Worm (Caenorhabditis elegans) whole organism, midembryonic: Measurements from ENCODE around the gene T05A7.6.

ENCODE experiments used
- T22C8.4 ChIP-seq: fragments of 200-800 bp; sonication (Bioruptor generic); IDR thresholded peaks from 2 replicates; pipeline ENCODE4 v1.3.6; 2022; ENCODE audit warnings: missing genetic modification characterization, missing compliant biosample characterization
- cog-1 ChIP-seq: sonication (generic microtip); optimal IDR thresholded peaks from 2 replicates; lab custom pipeline; 2016; ENCODE audit warnings: missing genetic modification characterization, missing compliant biosample characterization
- flt-1 ChIP-seq: fragments of 200-800 bp; sonication (Bioruptor generic); IDR thresholded peaks from 2 replicates; pipeline ENCODE4 v1.3.6; 2022; ENCODE audit warnings: missing genetic modification characterization, missing compliant biosample characterization
- klf-2 ChIP-seq: fragments of 200-800 bp; sonication (Bioruptor generic); conservative IDR thresholded peaks from 2 replicates; pipeline ENCODE4 v1.3.6; 2022; ENCODE audit warnings: missing genetic modification reagents, missing genetic modification characterization, missing compliant biosample characterization
- med-1 ChIP-seq: sonication (generic microtip); optimal IDR thresholded peaks from 2 replicates; lab custom pipeline; 2017; ENCODE audit warnings: missing genetic modification characterization, mild to moderate bottlenecking, missing compliant biosample characterization, antibody characterized with exemption, missing genetic modification reagents; ENCODE audit not compliant: insufficient read depth
- ref-1 ChIP-seq: fragments of 200-800 bp; sonication (Bioruptor generic); conservative IDR thresholded peaks from 2 replicates; pipeline ENCODE4 v1.3.6; 2022; ENCODE audit warnings: missing genetic modification reagents, missing genetic modification characterization, missing compliant biosample characterization
- tab-1 ChIP-seq: fragments of 200-800 bp; sonication (Bioruptor generic); IDR thresholded peaks from 2 replicates; pipeline ENCODE4 v1.3.6; 2022; ENCODE audit warnings: missing genetic modification characterization, missing compliant biosample characterization
- ztf-23 ChIP-seq: fragments of 200-800 bp; sonication (Bioruptor generic); IDR thresholded peaks from 2 replicates; pipeline ENCODE4 v1.3.6; 2022; ENCODE audit warnings: missing genetic modification reagents, missing genetic modification characterization, missing compliant biosample characterization
- ztf-29 ChIP-seq: fragments of 200-800 bp; sonication (Bioruptor generic); IDR thresholded peaks from 2 replicates; pipeline ENCODE4 v1.3.6; 2022; ENCODE audit warnings: missing genetic modification reagents, missing genetic modification characterization, missing compliant biosample characterization

T05A7.6 gene

DNA sequence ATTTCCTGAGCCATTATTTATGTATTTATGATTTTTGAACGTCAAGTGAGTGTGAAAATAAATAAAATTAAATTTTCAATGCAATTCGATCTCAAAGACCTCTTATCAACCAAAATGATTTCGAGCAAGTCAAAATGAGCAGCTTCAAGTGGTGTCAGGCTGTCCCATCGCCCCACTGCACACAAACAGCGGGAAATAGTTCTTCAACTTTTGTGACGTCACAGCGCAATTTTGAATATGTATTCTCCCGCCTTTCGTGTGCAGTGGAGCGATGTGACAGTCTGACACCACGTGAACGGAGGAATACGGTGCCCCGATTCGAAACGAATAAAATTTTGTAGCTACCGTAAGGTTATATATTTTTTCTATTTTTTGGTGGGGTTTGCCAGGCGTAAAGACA is 2.1 kb upstream of the T05A7.6 start:
- TF ChIP-seq ref-1 (GFP tag; lab: Robert Waterston, UW) (no peak), med-1 (GFP tag; lab: Kevin White, UChicago) (no peak), ztf-29 (GFP tag; lab: Robert Waterston, UW) (no peak), cog-1 (tag; lab: Kevin White, UChicago) (no peak), T22C8.4 (GFP tag; lab: Robert Waterston, UW) (no peak), klf-2 (GFP tag; lab: Robert Waterston, UW) (no peak), tab-1 (GFP tag; lab: Robert Waterston, UW) (no peak), ztf-23 (GFP tag; lab: Robert Waterston, UW) (no peak), flt-1 (GFP tag; lab: Robert Waterston, UW) (no peak)

DNA sequence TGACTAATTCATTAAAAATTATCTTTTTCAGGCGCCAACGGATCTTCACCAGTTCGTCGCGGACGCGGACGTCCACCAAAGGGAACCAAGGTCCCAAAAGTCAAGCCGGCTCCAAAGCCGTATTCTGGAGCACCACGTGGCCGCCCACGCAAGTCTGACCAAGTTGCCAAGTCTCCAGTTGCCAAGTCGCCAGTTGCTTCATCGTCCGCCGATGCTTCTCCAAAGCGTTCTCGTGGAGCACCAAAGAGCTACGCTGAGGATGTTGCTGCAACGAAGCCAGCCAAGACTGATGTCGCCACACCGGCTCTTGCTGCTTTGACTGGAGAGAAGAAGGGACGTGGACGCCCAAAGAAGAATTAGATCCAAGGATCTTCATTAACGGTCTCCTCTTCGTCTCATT is 1.6 kb upstream of the T05A7.6 start:
- TF ChIP-seq klf-2 (GFP tag; lab: Robert Waterston, UW) = no peak

DNA sequence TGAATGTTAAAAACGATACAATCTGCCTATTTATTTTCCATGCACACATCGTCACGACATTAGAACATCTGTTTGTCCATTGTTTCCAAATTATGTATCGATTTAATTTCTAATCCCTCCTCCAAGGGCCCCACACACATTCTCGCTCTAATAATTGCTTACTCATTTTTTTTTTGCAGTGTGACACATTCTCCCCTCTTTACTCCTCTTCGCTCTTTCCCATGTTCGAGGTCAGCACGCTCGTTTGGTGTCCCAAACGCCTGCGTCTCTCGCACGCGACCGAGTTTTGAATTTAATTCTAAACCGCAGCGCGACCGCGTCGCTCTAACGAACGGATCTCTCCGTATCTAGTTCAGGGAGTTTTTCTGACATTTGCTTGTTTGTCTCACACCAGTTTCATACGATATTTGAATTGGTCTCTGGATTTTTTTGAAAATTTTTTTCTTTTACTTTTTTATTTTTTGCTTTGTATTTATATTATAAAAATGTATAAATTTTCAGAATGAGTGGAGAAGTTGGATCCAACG is 1.1 kb upstream of the T05A7.6 start, which contains the start of the genes clec-140 and hmg-11:
TSS of gene clec-140 (plus strand) at position 477 of the 527 bp plus-strand sequence.
TSS of gene hmg-11 (plus strand) at position 502 of the 527 bp plus-strand sequence.
- no peak for TF ChIP-seq ztf-29 (GFP tag; lab: Robert Waterston, UW)
- no peak for TF ChIP-seq ref-1 (GFP tag; lab: Robert Waterston, UW)
- TF ChIP-seq tab-1 (GFP tag; lab: Robert Waterston, UW) = no peak
- TF ChIP-seq klf-2 (GFP tag; lab: Robert Waterston, UW) = no peak
- no peak for TF ChIP-seq med-1 (GFP tag; lab: Kevin White, UChicago)
- 0 out of 2 replicates have a peak, but pooled peaks have one; percentile 52 for TF ChIP-seq ztf-23 (GFP tag; lab: Robert Waterston, UW)
- TF ChIP-seq T22C8.4 (GFP tag; lab: Robert Waterston, UW) = peak; percentile 52
- TF ChIP-seq flt-1 (GFP tag; lab: Robert Waterston, UW) = 0 out of 2 replicates have a peak, but pooled peaks have one; percentile 37
- peak; percentile 66 for TF ChIP-seq cog-1 (tag; lab: Kevin White, UChicago)

DNA sequence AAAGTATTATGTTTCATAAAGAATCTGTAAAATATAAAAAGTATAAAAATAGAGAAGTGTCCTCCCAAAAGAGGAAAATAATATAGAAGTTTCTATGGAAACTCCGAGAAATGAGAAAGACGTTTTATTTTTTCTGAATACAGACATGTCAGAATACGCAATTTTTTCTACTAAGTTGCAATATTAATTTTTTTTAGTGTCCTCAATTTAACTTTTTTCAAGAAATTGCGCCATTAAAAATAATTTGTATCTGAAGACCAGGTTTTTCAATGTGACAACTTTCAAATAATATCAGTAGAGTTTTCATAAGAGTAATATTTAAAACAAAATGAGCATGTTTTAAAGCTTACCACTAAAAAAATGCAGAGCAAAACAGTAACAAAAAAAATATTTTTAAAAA is 4.0 kb downstream of the T05A7.6 start, which contains the start of gene fut-5:
TSS of gene fut-5 (minus strand) at position 101 of the 400 bp plus-strand sequence.
- TF ChIP-seq flt-1 (GFP tag; lab: Robert Waterston, UW) (no peak), ztf-29 (GFP tag; lab: Robert Waterston, UW) (no peak), cog-1 (tag; lab: Kevin White, UChicago) (no peak), med-1 (GFP tag; lab: Kevin White, UChicago) (no peak), T22C8.4 (GFP tag; lab: Robert Waterston, UW) (no peak), ztf-23 (GFP tag; lab: Robert Waterston, UW) (no peak), ref-1 (GFP tag; lab: Robert Waterston, UW) (no peak), klf-2 (GFP tag; lab: Robert Waterston, UW) (no peak), tab-1 (GFP tag; lab: Robert Waterston, UW) (no peak)

DNA sequence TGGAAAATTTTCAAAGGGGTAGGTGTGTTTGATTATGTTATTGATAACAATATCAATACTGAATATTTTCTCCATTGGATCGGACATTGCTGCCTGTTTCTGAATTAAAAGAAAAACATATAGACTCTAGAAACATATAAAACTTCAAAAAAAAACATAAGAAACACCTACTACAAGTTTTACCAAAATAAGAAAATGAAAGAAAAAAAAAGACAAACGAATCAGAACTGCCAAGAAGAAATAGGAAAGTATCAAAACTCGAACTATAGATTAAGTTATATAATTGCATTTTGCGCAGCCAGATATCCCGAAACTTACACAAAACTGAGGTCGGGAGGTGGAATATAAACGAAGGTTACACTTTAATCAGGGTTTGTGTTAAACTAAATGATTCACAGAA is 6.2 kb downstream of the T05A7.6 start, which contains the start of gene T05A7.11:
TSS of gene T05A7.11 (minus strand) at position 101 of the 400 bp plus-strand sequence.
- TF ChIP-seq ztf-29 (GFP tag; lab: Robert Waterston, UW) = no peak
- TF ChIP-seq flt-1 (GFP tag; lab: Robert Waterston, UW) = no peak
- TF ChIP-seq cog-1 (tag; lab: Kevin White, UChicago) = no peak
- TF ChIP-seq ztf-23 (GFP tag; lab: Robert Waterston, UW) = no peak
- TF ChIP-seq med-1 (GFP tag; lab: Kevin White, UChicago) = no peak
- TF ChIP-seq klf-2 (GFP tag; lab: Robert Waterston, UW) = no peak
- no peak for TF ChIP-seq T22C8.4 (GFP tag; lab: Robert Waterston, UW)
- no peak for TF ChIP-seq ref-1 (GFP tag; lab: Robert Waterston, UW)
- TF ChIP-seq tab-1 (GFP tag; lab: Robert Waterston, UW) = no peak

DNA sequence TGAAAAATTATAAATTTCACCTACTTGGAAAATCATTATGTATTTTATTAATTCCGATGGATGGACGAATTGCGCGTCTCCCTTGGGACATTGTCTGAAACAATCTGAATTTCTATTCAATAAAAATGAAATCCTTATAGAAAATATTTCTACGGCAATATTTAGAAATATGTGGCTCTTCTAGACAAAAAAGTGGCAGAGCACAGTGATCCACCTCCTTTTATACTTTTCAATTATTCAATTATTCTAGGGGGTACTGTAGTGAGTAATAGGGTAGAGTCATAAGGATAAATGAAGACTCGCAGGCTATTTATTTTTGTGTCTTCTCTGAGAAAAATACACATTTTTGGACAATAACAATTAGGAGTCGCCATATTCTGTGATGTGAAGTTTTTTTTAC is 8.4 kb downstream of the T05A7.6 start, which contains the start of gene T05A7.12:
TSS of gene T05A7.12 (minus strand) at position 101 of the 400 bp plus-strand sequence.
- TF ChIP-seq cog-1 (tag; lab: Kevin White, UChicago) (no peak), tab-1 (GFP tag; lab: Robert Waterston, UW) (no peak), ztf-23 (GFP tag; lab: Robert Waterston, UW) (no peak), ref-1 (GFP tag; lab: Robert Waterston, UW) (no peak), med-1 (GFP tag; lab: Kevin White, UChicago) (no peak), flt-1 (GFP tag; lab: Robert Waterston, UW) (no peak), ztf-29 (GFP tag; lab: Robert Waterston, UW) (no peak), klf-2 (GFP tag; lab: Robert Waterston, UW) (no peak), T22C8.4 (GFP tag; lab: Robert Waterston, UW) (no peak)

DNA sequence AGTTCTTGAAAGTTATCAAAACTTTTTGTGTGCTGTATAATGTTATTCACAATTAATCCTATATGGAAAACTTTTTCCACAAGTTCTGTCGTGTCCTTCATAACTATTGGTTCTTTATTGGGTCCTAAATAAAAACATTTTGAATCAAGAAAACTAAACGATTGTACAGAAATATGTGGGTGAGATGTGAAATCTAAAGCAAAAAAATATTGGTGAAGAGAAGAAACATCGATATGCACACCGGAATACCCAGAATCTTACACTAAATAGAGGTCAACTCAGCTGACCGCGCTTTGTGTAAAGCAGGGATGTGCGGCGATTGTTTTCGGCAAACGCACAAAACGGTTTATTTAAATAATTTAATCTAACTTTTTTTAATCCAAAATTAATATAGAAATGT is 10.3 kb downstream of the T05A7.6 start, which contains the start of gene T05A7.13:
TSS of gene T05A7.13 (minus strand) at position 101 of the 400 bp plus-strand sequence.
- TF ChIP-seq ztf-29 (GFP tag; lab: Robert Waterston, UW) = no peak
- TF ChIP-seq ref-1 (GFP tag; lab: Robert Waterston, UW) = no peak
- TF ChIP-seq flt-1 (GFP tag; lab: Robert Waterston, UW) = no peak
- no peak for TF ChIP-seq T22C8.4 (GFP tag; lab: Robert Waterston, UW)
- TF ChIP-seq med-1 (GFP tag; lab: Kevin White, UChicago) = no peak
- no peak for TF ChIP-seq klf-2 (GFP tag; lab: Robert Waterston, UW)

DNA sequence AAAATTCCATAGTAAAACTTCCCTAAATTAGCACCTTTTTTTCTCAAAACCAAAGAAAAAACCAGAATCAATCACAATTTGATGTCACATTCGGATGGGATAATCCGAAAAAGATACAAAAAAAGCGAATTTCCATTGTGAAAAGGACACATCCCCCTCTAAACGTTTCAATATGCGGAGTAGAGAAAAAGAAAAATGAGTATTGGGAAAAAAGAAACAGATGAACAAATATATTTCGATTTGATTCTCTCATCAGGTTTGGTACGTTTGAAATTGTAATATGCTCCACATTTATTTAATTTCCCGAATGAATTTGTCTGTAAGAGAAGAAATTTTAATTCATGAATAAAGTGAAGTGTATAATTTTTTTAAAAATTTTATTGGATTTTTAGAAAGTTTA is 13.3 kb downstream of the T05A7.6 start:
- no peak for TF ChIP-seq cog-1 (tag; lab: Kevin White, UChicago)
- no peak for TF ChIP-seq flt-1 (GFP tag; lab: Robert Waterston, UW)
- TF ChIP-seq ztf-29 (GFP tag; lab: Robert Waterston, UW) = no peak
- TF ChIP-seq klf-2 (GFP tag; lab: Robert Waterston, UW) = no peak

DNA sequence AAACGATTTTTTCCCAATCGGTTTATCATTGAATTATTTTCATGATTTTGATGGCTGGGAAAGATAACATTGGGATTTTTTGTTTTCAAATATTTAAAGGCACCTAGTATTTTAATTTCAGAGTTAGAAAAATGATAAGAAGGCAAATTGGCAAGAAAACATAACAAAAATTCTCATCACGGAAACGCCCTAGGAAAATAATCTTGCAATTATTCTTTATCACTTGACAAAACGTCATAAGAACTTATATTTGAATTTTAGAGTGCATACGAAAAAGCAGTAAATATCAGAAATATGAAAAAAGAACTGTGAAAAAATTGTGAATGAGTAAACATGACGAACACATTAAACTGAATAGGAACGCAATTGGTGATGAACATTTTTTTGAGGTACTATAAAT is 14.2 kb downstream of the T05A7.6 start:
- TF ChIP-seq cog-1 (tag; lab: Kevin White, UChicago) (no peak), ztf-29 (GFP tag; lab: Robert Waterston, UW) (no peak), T22C8.4 (GFP tag; lab: Robert Waterston, UW) (no peak), tab-1 (GFP tag; lab: Robert Waterston, UW) (no peak), klf-2 (GFP tag; lab: Robert Waterston, UW) (no peak), ref-1 (GFP tag; lab: Robert Waterston, UW) (no peak), ztf-23 (GFP tag; lab: Robert Waterston, UW) (no peak), flt-1 (GFP tag; lab: Robert Waterston, UW) (no peak), med-1 (GFP tag; lab: Kevin White, UChicago) (no peak)
